Fruit fly (Drosophila melanogaster) Kc167 (cell line): ENCODE measurements around the gene Tsen2.

ENCODE experiments used
- Myc ChIP-seq: fragments of >200 bp; optimal IDR thresholded peaks from 2 replicates; lab custom pipeline; 2017; ENCODE audit warnings: missing external identifiers
- Sin3A ChIP-seq: fragments of >200 bp; optimal IDR thresholded peaks from 2 replicates; lab custom pipeline; 2018; ENCODE audit warnings: missing external identifiers
- h ChIP-seq: fragments of >200 bp; optimal IDR thresholded peaks from 3 replicates; lab custom pipeline; 2018; ENCODE audit warnings: missing external identifiers
- insv ChIP-seq: fragments of >200 bp; optimal IDR thresholded peaks from 3 replicates; lab custom pipeline; 2018; ENCODE audit warnings: missing external identifiers
- psq ChIP-seq: fragments of >200 bp; optimal IDR thresholded peaks from 2 replicates; lab custom pipeline; 2017; ENCODE audit warnings: missing external identifiers
- ttk ChIP-seq: sonication (Bioruptor generic); optimal IDR thresholded peaks from 2 replicates; lab custom pipeline; 2017; ENCODE audit warnings: missing external identifiers

DNA sequence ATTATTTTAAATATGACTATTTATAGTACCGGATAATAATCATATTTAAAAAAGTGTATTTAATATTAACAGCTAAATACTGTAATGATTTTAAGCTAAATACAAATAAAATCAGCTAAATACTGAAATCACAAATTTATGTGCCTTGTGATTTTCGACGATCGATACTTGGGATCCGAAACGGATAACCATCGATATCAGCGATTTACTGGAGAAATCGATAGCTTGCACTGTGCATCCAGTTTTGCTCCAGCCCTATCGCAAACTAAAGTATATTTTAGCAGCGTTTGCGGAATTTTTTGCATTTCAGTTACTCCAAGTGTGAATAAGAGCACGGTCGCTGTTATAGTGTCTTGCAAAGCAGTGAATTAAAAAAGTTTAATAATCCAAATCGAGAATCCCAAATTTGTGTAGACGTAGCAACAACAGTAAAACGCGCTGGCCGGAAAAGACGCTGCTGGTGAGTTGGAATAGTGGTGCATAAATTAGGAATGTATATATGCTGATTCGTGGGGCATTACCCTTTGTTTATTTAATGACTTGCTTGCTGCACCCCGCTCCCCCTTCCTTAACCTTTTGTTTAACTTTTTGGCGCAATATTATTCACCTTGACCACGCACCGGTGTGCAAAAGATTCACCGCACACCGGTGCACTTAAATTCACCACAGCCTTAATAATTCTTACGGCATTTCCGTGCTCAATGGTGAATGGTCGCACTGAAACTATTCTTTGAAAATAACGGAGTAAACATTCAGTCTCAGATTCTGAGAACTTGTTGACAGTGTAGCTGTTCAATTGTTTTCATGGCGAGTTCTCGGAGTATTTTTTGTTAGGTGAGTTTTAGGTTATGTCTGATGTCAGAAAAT, 49.5 kb upstream of the Tsen2 start, which contains the start of the genes grp and squ:
- TF ChIP-seq insv (lab: Kevin White, UChicago) (no peak), Myc (lab: Kevin White, UChicago) (no peak), Sin3A (no peak), psq (lab: Kevin White, UChicago) (no peak), h (lab: Kevin White, UChicago) (no peak), ttk (lab: Kevin White, UChicago) (no peak)
